Worm (Caenorhabditis elegans): ENCODE data around the gene F41C3.8.

Gene F41C3.8

ce11 chrII:4701482-4702119 is 14.2 kb upstream of the F41C3.8 start, which contains the start of gene unc-85:
Gene unc-85 (plus strand): TSS chrII:4702069.
- peak; percentile 33 for TF ChIP-seq pat-9 (tag; optimal IDR thresholded peaks at IDR 0.05)
- peak; percentile 35 for TF ChIP-seq lin-11 (tag; optimal IDR thresholded peaks at IDR 0.05)
- peak; percentile 19 for TF ChIP-seq ets-4 (tag; optimal IDR thresholded peaks at IDR 0.05)
- TF ChIP-seq C38D4.7 (GFP tag; optimal IDR thresholded peaks at IDR 0.05), result peak; percentile 3
- peak; percentile 55 for TF ChIP-seq rnt-1 (tag; optimal IDR thresholded peaks at IDR 0.05)
- peak; percentile 73 for TF ChIP-seq C08G9.2 (tag; optimal IDR thresholded peaks at IDR 0.05)
- TF ChIP-seq fax-1 (tag; optimal IDR thresholded peaks at IDR 0.05), result peak; percentile 45
- TF ChIP-seq ztf-16 (tag; optimal IDR thresholded peaks at IDR 0.05), result peak; percentile 51
- peak; percentile 41 for TF ChIP-seq tbx-7 (tag; optimal IDR thresholded peaks at IDR 0.05)
- TF ChIP-seq T23F11.4 (GFP tag; optimal IDR thresholded peaks at IDR 0.05), result peak; percentile 47
- TF ChIP-seq hlh-8 (tag; optimal IDR thresholded peaks at IDR 0.05), result peak; percentile 65
- peak; percentile 78 for TF ChIP-seq nfya-1 (tag; optimal IDR thresholded peaks at IDR 0.05)
- TF ChIP-seq gmeb-2 (tag; optimal IDR thresholded peaks at IDR 0.05), result peak; percentile 59
- TF ChIP-seq dmd-4 (tag; optimal IDR thresholded peaks at IDR 0.05; ENCODE audit: borderline replicate concordance), result peak; percentile 64
- peak; percentile 86 for TF ChIP-seq ceh-31 (tag; optimal IDR thresholded peaks at IDR 0.05)
- peak; percentile 91 for TF ChIP-seq ceh-14 (tag; optimal IDR thresholded peaks at IDR 0.05)
- peak; percentile 16 for TF ChIP-seq ceh-48 (tag; optimal IDR thresholded peaks at IDR 0.05)
- TF ChIP-seq ceh-19 (GFP tag; optimal IDR thresholded peaks at IDR 0.05), result peak; percentile 61
- peak; percentile 35 for TF ChIP-seq lim-6 (tag; optimal IDR thresholded peaks at IDR 0.05)
- TF ChIP-seq ceh-6 (GFP tag; optimal IDR thresholded peaks at IDR 0.05), result peak; percentile 44
- TF ChIP-seq ceh-34 (tag; optimal IDR thresholded peaks at IDR 0.05), result peak; percentile 75
- peak; percentile 70 for TF ChIP-seq unc-42 (tag; optimal IDR thresholded peaks at IDR 0.05)
- 0 out of 2 replicates have a peak, but pooled peaks have one; percentile 20 for TF ChIP-seq unc-3 (GFP tag; conservative IDR thresholded peaks at IDR 0.05)
- peak; percentile 73 for TF ChIP-seq unc-3 (tag; optimal IDR thresholded peaks at IDR 0.05)
- peak; percentile 60 for TF ChIP-seq pqm-1 (tag; optimal IDR thresholded peaks at IDR 0.05)
- peak; percentile 73 for TF ChIP-seq ceh-18 (tag; optimal IDR thresholded peaks at IDR 0.05)
- peak; percentile 60 for TF ChIP-seq F13H6.1 (tag; optimal IDR thresholded peaks at IDR 0.05)
- peak; percentile 77 for TF ChIP-seq unc-86 (tag; optimal IDR thresholded peaks at IDR 0.05)
- TF ChIP-seq K09A11.1 (tag; optimal IDR thresholded peaks at IDR 0.05; ENCODE audit: insufficient read depth), result peak; percentile 3
- peak; percentile 56 for TF ChIP-seq zip-5 (tag; optimal IDR thresholded peaks at IDR 0.05)
- TF ChIP-seq che-1 (tag; optimal IDR thresholded peaks at IDR 0.05), result peak; percentile 51
- TF ChIP-seq Y22D7AL.16 (tag; optimal IDR thresholded peaks at IDR 0.05), result peak; percentile 8
- TF ChIP-seq tbx-2 (tag; optimal IDR thresholded peaks at IDR 0.05), result peak; percentile 91
- peak; percentile 26 for TF ChIP-seq eyg-1 (tag; optimal IDR thresholded peaks at IDR 0.05)
- peak; percentile 60 for TF ChIP-seq ttx-3 (tag; optimal IDR thresholded peaks at IDR 0.05)
- peak; percentile 63 for TF ChIP-seq sox-4 (tag; optimal IDR thresholded peaks at IDR 0.05)
- TF ChIP-seq ref-2 (tag; optimal IDR thresholded peaks at IDR 0.05), result peak; percentile 85
- peak; percentile 17 for TF ChIP-seq pha-2 (tag; optimal IDR thresholded peaks at IDR 0.05)
- TF ChIP-seq ceh-2 (tag; optimal IDR thresholded peaks at IDR 0.05), result peak; percentile 66
- TF ChIP-seq fkh-6 (tag; optimal IDR thresholded peaks at IDR 0.05), result peak; percentile 41

ce11 chrII:4703011-4703410 is 12.8 kb upstream of the F41C3.8 start:
- no peak for TF ChIP-seq K09A11.1 (tag; optimal IDR thresholded peaks at IDR 0.05; ENCODE audit: insufficient read depth)
- no peak for TF ChIP-seq nhr-11 (tag; optimal IDR thresholded peaks at IDR 0.05)
- TF ChIP-seq hlh-13 (GFP tag; optimal IDR thresholded peaks at IDR 0.05), result no peak
- TF ChIP-seq dve-1 (tag; optimal IDR thresholded peaks at IDR 0.05), result no peak
- no peak for TF ChIP-seq unc-55 (GFP tag; optimal IDR thresholded peaks at IDR 0.05)
- TF ChIP-seq pat-9 (tag; optimal IDR thresholded peaks at IDR 0.05), result no peak
- TF ChIP-seq F13H6.1 (tag; optimal IDR thresholded peaks at IDR 0.05), result no peak
- TF ChIP-seq ref-2 (tag; optimal IDR thresholded peaks at IDR 0.05), result no peak
- no peak for TF ChIP-seq elt-4 (tag; optimal IDR thresholded peaks at IDR 0.05)
- no peak for TF ChIP-seq lim-6 (tag; optimal IDR thresholded peaks at IDR 0.05)
- TF ChIP-seq ceh-31 (tag; optimal IDR thresholded peaks at IDR 0.05), result no peak
- TF ChIP-seq ceh-48 (tag; optimal IDR thresholded peaks at IDR 0.05), result no peak
- TF ChIP-seq hlh-6 (tag; optimal IDR thresholded peaks at IDR 0.05), result no peak
- TF ChIP-seq gmeb-2 (tag; optimal IDR thresholded peaks at IDR 0.05), result no peak

Data from whole organism, late embryonic.